Worm (Caenorhabditis elegans): ENCODE data around the gene rnh-1.0.

ce11 chrII:4987257-4987656 lies 7.9 kb upstream of the rnh-1.0 start:
- TF ChIP-seq aly-2 (tag; optimal IDR thresholded peaks at IDR 0.05) (no peak), nhr-77 (tag; optimal IDR thresholded peaks at IDR 0.05) (no peak), mxl-2 (GFP tag; conservative IDR thresholded peaks at IDR 0.05) (no peak), nhr-10 (tag; optimal IDR thresholded peaks at IDR 0.05) (no peak), pqm-1 (tag; optimal IDR thresholded peaks at IDR 0.05) (no peak), mep-1 (tag; optimal IDR thresholded peaks at IDR 0.05) (no peak), spr-1 (tag; optimal IDR thresholded peaks at IDR 0.05) (no peak), ztf-11 (tag; optimal IDR thresholded peaks at IDR 0.05) (no peak)
